Worm (Caenorhabditis elegans) whole organism, midembryonic: Measurements from ENCODE around the gene nhr-183.

Experiments
- T22C8.4 ChIP-seq: fragments of 200-800 bp; sonication (Bioruptor generic); IDR thresholded peaks from 2 replicates; pipeline ENCODE4 v1.3.6; 2022; ENCODE audit warnings: missing genetic modification characterization, missing compliant biosample characterization
- flt-1 ChIP-seq: fragments of 200-800 bp; sonication (Bioruptor generic); IDR thresholded peaks from 2 replicates; pipeline ENCODE4 v1.3.6; 2022; ENCODE audit warnings: missing genetic modification characterization, missing compliant biosample characterization
- klf-2 ChIP-seq: fragments of 200-800 bp; sonication (Bioruptor generic); conservative IDR thresholded peaks from 2 replicates; pipeline ENCODE4 v1.3.6; 2022; ENCODE audit warnings: missing genetic modification reagents, missing genetic modification characterization, missing compliant biosample characterization
- med-1 ChIP-seq: sonication (generic microtip); optimal IDR thresholded peaks from 2 replicates; lab custom pipeline; 2017; ENCODE audit warnings: missing genetic modification characterization, mild to moderate bottlenecking, missing compliant biosample characterization, antibody characterized with exemption, missing genetic modification reagents; ENCODE audit not compliant: insufficient read depth
- ref-1 ChIP-seq: fragments of 200-800 bp; sonication (Bioruptor generic); conservative IDR thresholded peaks from 2 replicates; pipeline ENCODE4 v1.3.6; 2022; ENCODE audit warnings: missing genetic modification reagents, missing genetic modification characterization, missing compliant biosample characterization
- ztf-23 ChIP-seq: fragments of 200-800 bp; sonication (Bioruptor generic); IDR thresholded peaks from 2 replicates; pipeline ENCODE4 v1.3.6; 2022; ENCODE audit warnings: missing genetic modification reagents, missing genetic modification characterization, missing compliant biosample characterization
- ztf-29 ChIP-seq: fragments of 200-800 bp; sonication (Bioruptor generic); IDR thresholded peaks from 2 replicates; pipeline ENCODE4 v1.3.6; 2022; ENCODE audit warnings: missing genetic modification reagents, missing genetic modification characterization, missing compliant biosample characterization

ce11 chrV:2244751-2245150 is 19.7 kb downstream of the nhr-183 start, which contains the start of gene cyp-33C5:
- TF ChIP-seq ztf-23 (GFP tag; lab: Robert Waterston, UW): no peak
- no peak for TF ChIP-seq ztf-29 (GFP tag; lab: Robert Waterston, UW)
- no peak for TF ChIP-seq med-1
- TF ChIP-seq flt-1 (GFP tag; lab: Robert Waterston, UW): no peak
- no peak for TF ChIP-seq T22C8.4 (GFP tag; lab: Robert Waterston, UW)
- TF ChIP-seq klf-2 (GFP tag; lab: Robert Waterston, UW): no peak
- TF ChIP-seq ref-1: no peak
